Fruit fly (Drosophila melanogaster): ENCODE results near the gene CG7924.

dm6 chr3L:14204659-14205568 is 28.4 kb upstream of the CG7924 start:
- TF ChIP-seq topi (GFP tag; optimal IDR thresholded peaks at IDR 0.05) (no peak), Hr39 (GFP tag; optimal IDR thresholded peaks at IDR 0.05) (no peak), CG31627 (GFP tag; optimal IDR thresholded peaks at IDR 0.05) (no peak), net (GFP tag; optimal IDR thresholded peaks at IDR 0.05) (no peak)
